Worm (Caenorhabditis elegans) whole organism, late embryonic: ENCODE measurements around the gene C45B2.3.

Source experiments
- Y22D7AL.16 ChIP-seq: sonication (generic microtip); optimal IDR thresholded peaks from 2 replicates; lab custom pipeline; 2016; ENCODE audit warnings: missing genetic modification characterization, missing compliant biosample characterization
- ama-1 ChIP-seq: fragments of 150-350 bp; optimal IDR thresholded peaks from 2 replicates; lab custom pipeline; 2014
- ceh-34 ChIP-seq: sonication (generic microtip); optimal IDR thresholded peaks from 2 replicates; lab custom pipeline; 2016; ENCODE audit warnings: mild to moderate bottlenecking, missing genetic modification characterization, missing compliant biosample characterization
- ceh-48 ChIP-seq: sonication (generic microtip); optimal IDR thresholded peaks from 2 replicates; lab custom pipeline; 2016; ENCODE audit warnings: missing genetic modification characterization, inconsistent platforms, missing compliant biosample characterization
- elt-4 ChIP-seq: sonication (generic microtip); optimal IDR thresholded peaks from 2 replicates; lab custom pipeline; 2016; ENCODE audit warnings: missing genetic modification characterization, missing compliant biosample characterization
- lin-11 ChIP-seq: fragments of 200-800 bp; sonication (Bioruptor generic); optimal IDR thresholded peaks from 2 replicates; lab custom pipeline; 2018; ENCODE audit warnings: mild to moderate bottlenecking, missing genetic modification characterization, missing compliant biosample characterization
- nfya-1 ChIP-seq: sonication (generic microtip); optimal IDR thresholded peaks from 2 replicates; lab custom pipeline; 2017; ENCODE audit warnings: missing genetic modification characterization, mild to moderate bottlenecking, missing compliant biosample characterization, antibody characterized with exemption, moderate library complexity
- nhr-232 ChIP-seq: sonication (generic microtip); optimal IDR thresholded peaks from 2 replicates; lab custom pipeline; 2016; ENCODE audit warnings: missing genetic modification characterization, missing compliant biosample characterization
- pha-4 ChIP-seq: fragments of 150-350 bp; optimal IDR thresholded peaks from 2 replicates; lab custom pipeline; 2018; ENCODE audit warnings: missing biosample characterization, missing genetic modification reagents, missing genetic modification characterization
- pros-1 ChIP-seq: fragments of 150-350 bp; optimal IDR thresholded peaks from 2 replicates; lab custom pipeline; 2014; ENCODE audit warnings: missing biosample characterization, missing genetic modification reagents, missing genetic modification characterization

ce11 chrX:6088718-6089117, 6.0 kb downstream of the C45B2.3 start:
- TF ChIP-seq lin-11 (tag; lab: Kevin White, UChicago) (no peak), ceh-48 (no peak), pha-4 (tag; lab: Kevin White, UChicago) (no peak), ama-1 (lab: Kevin White, UChicago) (no peak), pros-1 (no peak), nfya-1 (tag; lab: Kevin White, UChicago) (no peak), elt-4 (tag; lab: Kevin White, UChicago) (no peak), Y22D7AL.16 (tag; lab: Kevin White, UChicago) (no peak), nhr-232 (tag; lab: Kevin White, UChicago) (no peak), ceh-34 (tag; lab: Kevin White, UChicago) (no peak)
